Fruit fly (Drosophila melanogaster): Measurements from ENCODE around the gene CG11899.
A peak's percentile ranks its signal among the peaks of the same experiment; 100 is the strongest.

The CG11899 gene

DNA sequence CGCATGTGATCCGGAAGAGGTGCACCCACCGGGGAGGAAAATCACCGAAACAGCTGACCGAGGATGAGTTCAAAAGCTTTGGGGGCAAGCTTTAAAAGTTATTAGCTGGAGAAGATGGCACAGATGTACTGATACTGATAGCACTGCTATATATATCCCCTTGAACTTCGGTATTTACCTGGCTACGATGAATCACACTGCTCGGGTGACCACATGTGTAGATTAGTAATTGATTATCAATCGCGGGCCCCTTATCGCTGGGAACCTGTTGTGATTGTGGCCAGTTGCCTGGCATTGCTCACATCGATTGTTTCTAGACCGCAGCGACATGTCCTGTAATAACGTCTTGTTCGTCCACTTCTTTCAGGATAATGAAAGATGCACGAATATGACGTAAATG is 29.7 kb downstream of the CG11899 start (continued):
- TF ChIP-seq Six4 (GFP tag; optimal IDR thresholded peaks at IDR 0.05) (no peak), CG15479 (GFP tag; optimal IDR thresholded peaks at IDR 0.05) (no peak), CG17829 (tag; optimal IDR thresholded peaks at IDR 0.05) (no peak), dmrt99B (tag; optimal IDR thresholded peaks at IDR 0.05) (no peak), zen (tag; optimal IDR thresholded peaks at IDR 0.05) (no peak), dmrt11E (tag; optimal IDR thresholded peaks at IDR 0.05) (no peak), ssp (GFP tag; IDR thresholded peaks at IDR 0.05) (peak; percentile 10; the same call in 1 of the 2 replicates), nom (GFP tag; optimal IDR thresholded peaks at IDR 0.05) (no peak), cwo (GFP tag; optimal IDR thresholded peaks at IDR 0.05) (peak; percentile 9), Hr78 (GFP tag; optimal IDR thresholded peaks at IDR 0.05) (peak in 1 of 2 experiments; percentile 11), sug (tag; optimal IDR thresholded peaks at IDR 0.05) (peak; percentile 51), Tbp (GFP tag; optimal IDR thresholded peaks at IDR 0.05) (no peak), repo (GFP tag; optimal IDR thresholded peaks at IDR 0.05) (no peak), ken (GFP tag; IDR thresholded peaks at IDR 0.05) (no peak), Ets97D (GFP tag; optimal IDR thresholded peaks at IDR 0.05) (no peak), trh (GFP tag; optimal IDR thresholded peaks at IDR 0.05) (no peak), pb (GFP tag; optimal IDR thresholded peaks at IDR 0.05) (no peak), GATAe (GFP tag; conservative IDR thresholded peaks at IDR 0.05) (peak; percentile 40; the same call in 1 of the 2 replicates), abd-A (tag; optimal IDR thresholded peaks at IDR 0.05) (no peak), CG11093 (GFP tag; IDR thresholded peaks at IDR 0.05) (no peak), H15 (GFP tag; IDR thresholded peaks at IDR 0.05) (no peak), exex (tag; optimal IDR thresholded peaks at IDR 0.05) (peak; percentile 69), shn (GFP tag; optimal IDR thresholded peaks at IDR 0.05) (no peak), Nf-YB (GFP tag; optimal IDR thresholded peaks at IDR 0.05) (no peak), CG12155 (GFP tag; optimal IDR thresholded peaks at IDR 0.05) (no peak), Kr (GFP tag; optimal IDR thresholded peaks at IDR 0.05) (no peak), CG11398 (GFP tag; optimal IDR thresholded peaks at IDR 0.05) (no peak)

DNA sequence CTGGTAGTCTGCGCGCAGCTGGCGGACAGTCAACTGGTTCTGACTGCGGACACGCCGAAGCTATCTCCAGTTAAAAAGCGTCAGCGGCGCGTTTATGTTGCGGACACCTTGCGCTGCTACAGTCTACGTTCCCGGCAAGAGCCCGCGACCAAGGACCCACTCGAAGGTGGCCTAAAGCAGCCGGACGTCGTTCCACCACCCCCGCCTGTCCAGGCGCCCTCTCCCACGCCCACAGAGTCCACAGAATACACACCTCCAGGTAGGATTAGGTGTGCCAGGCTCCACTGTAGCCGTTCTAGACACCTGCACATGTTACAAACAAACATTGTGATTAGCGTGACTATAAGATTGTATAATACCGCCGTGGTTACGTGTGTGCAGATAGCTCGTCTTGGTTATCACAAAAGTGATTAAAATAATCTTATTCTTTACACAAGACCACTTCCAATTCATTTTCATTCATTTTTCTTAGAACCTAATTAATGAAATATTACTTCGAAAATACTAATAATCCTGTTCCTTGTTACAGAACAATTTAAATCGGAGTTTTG is 30.4 kb downstream of the CG11899 start:
- TF ChIP-seq MBD-R2 (GFP tag; IDR thresholded peaks at IDR 0.05), result peak; percentile 7; the same call in 1 of the 2 replicates
- 0 out of 3 replicates have a peak, but pooled peaks have one; percentile 55 for TF ChIP-seq Dbx (GFP tag; IDR thresholded peaks at IDR 0.05)
- peak; percentile 1 for TF ChIP-seq ind (GFP tag; optimal IDR thresholded peaks at IDR 0.05)
- TF ChIP-seq sens-2 (GFP tag; IDR thresholded peaks at IDR 0.05), result no peak
- no peak for TF ChIP-seq bbx (GFP tag; IDR thresholded peaks at IDR 0.05; ENCODE audit: partially characterized antibody)
- TF ChIP-seq Dll (GFP tag; IDR thresholded peaks at IDR 0.05; ENCODE audit: partially characterized antibody), result no peak
- no peak for TF ChIP-seq ewg (GFP tag; optimal IDR thresholded peaks at IDR 0.05)
- peak; percentile 48; the same call in 1 of the 2 replicates for TF ChIP-seq CG14014 (GFP tag; IDR thresholded peaks at IDR 0.05)
- TF ChIP-seq CG14441 (GFP tag; IDR thresholded peaks at IDR 0.05), result peak; percentile 42; the same call in 1 of the 2 replicates
- TF ChIP-seq Ada2b (GFP tag; IDR thresholded peaks at IDR 0.05), result 0 out of 2 replicates have a peak, but pooled peaks have one; percentile 15
- TF ChIP-seq eyg (GFP tag; optimal IDR thresholded peaks at IDR 0.05), result no peak
- TF ChIP-seq H2.0 (GFP tag; IDR thresholded peaks at IDR 0.05), result peak; percentile 18; the same call in 1 of the 2 replicates
- TF ChIP-seq Dref (GFP tag; IDR thresholded peaks at IDR 0.05), result 0 out of 2 replicates have a peak, but pooled peaks have one; percentile 23
- TF ChIP-seq Rx (GFP tag; IDR thresholded peaks at IDR 0.05), result 0 out of 2 replicates have a peak, but pooled peaks have one; percentile 5
- TF ChIP-seq zfh1 (GFP tag; IDR thresholded peaks at IDR 0.05), result 0 out of 3 replicates have a peak, but pooled peaks have one; percentile 40
- 0 out of 2 replicates have a peak, but pooled peaks have one; percentile 7 for TF ChIP-seq CG8765 (GFP tag; IDR thresholded peaks at IDR 0.05)
- TF ChIP-seq Rfx (GFP tag; IDR thresholded peaks at IDR 0.05), result peak; percentile 55
- peak; percentile 47; the same call in 1 of the 2 replicates for TF ChIP-seq CG11085 (GFP tag; IDR thresholded peaks at IDR 0.05)
- TF ChIP-seq Pdp1 (GFP tag; optimal IDR thresholded peaks at IDR 0.05), result peak in 1 of 2 experiments; percentile 96
- TF ChIP-seq CG10565 (GFP tag; optimal IDR thresholded peaks at IDR 0.05), result no peak
- peak; percentile 49; the same call in 1 of the 2 replicates for TF ChIP-seq GATAe (GFP tag; conservative IDR thresholded peaks at IDR 0.05)
- no peak for TF ChIP-seq CG4707 (GFP tag; optimal IDR thresholded peaks at IDR 0.05)
- TF ChIP-seq zfh2 (GFP tag; optimal IDR thresholded peaks at IDR 0.05), result peak; percentile 17
- peak; percentile 33; the same call in 1 of the 2 replicates for TF ChIP-seq NFAT (GFP tag; IDR thresholded peaks at IDR 0.05)

All from whole organism, embryonic.